Fruit fly (Drosophila melanogaster): Measurements from ENCODE around the gene mRpS21.
A peak's percentile ranks its signal among the peaks of the same experiment; 100 is the strongest.

The mRpS21 gene

dm6 chr3R:13371840-13372680 is 9.5 kb downstream of the mRpS21 start, which contains the start of the genes Lip3 and CG34309:
Gene Lip3 (minus strand): TSS chr3R:13371904.
Gene CG34309 (plus strand): TSS chr3R:13372630.
- peak; percentile 24 for TF ChIP-seq CG2120 (GFP tag; optimal IDR thresholded peaks at IDR 0.05)
- TF ChIP-seq CG2678 (tag; optimal IDR thresholded peaks at IDR 0.05) = peak; percentile 44
- 0 out of 2 replicates have a peak, but pooled peaks have one; percentile 22 for TF ChIP-seq CG10959 (GFP tag; IDR thresholded peaks at IDR 0.05)
- TF ChIP-seq Fer3 (tag; optimal IDR thresholded peaks at IDR 0.05) = no peak
- peak; percentile 25 for TF ChIP-seq CG34376 (GFP tag; optimal IDR thresholded peaks at IDR 0.05)
- no peak for TF ChIP-seq CG4617 (GFP tag; optimal IDR thresholded peaks at IDR 0.05; ENCODE audit: borderline replicate concordance)
- no peak for TF ChIP-seq CG11093 (GFP tag; IDR thresholded peaks at IDR 0.05)
- TF ChIP-seq D19B (GFP tag; optimal IDR thresholded peaks at IDR 0.05) = peak; percentile 42
- TF ChIP-seq CG7357 (GFP tag; IDR thresholded peaks at IDR 0.05) = no peak
- TF ChIP-seq Dip2 (GFP tag; IDR thresholded peaks at IDR 0.05) = no peak
- TF ChIP-seq Dek (tag; optimal IDR thresholded peaks at IDR 0.05) = peak; percentile 17
- TF ChIP-seq Dbx (GFP tag; IDR thresholded peaks at IDR 0.05) = 0 out of 3 replicates have a peak, but pooled peaks have one; percentile 11
- no peak for TF ChIP-seq Doc2 (GFP tag; IDR thresholded peaks at IDR 0.05)
- no peak for TF ChIP-seq tio (GFP tag; optimal IDR thresholded peaks at IDR 0.05)
- peak; percentile 3 for TF ChIP-seq Sox102F (GFP tag; optimal IDR thresholded peaks at IDR 0.05)
- no peak for TF ChIP-seq Lhr (GFP tag; optimal IDR thresholded peaks at IDR 0.05)
- no peak for TF ChIP-seq CG14860 (GFP tag; IDR thresholded peaks at IDR 0.05; ENCODE audit: partially characterized antibody)
- TF ChIP-seq jigr1 (GFP tag; IDR thresholded peaks at IDR 0.05) = no peak
- no peak for TF ChIP-seq sd (tag; optimal IDR thresholded peaks at IDR 0.05)
- TF ChIP-seq grn (GFP tag; optimal IDR thresholded peaks at IDR 0.05) = peak; percentile 50
- peak; percentile 18 for TF ChIP-seq CG18599 (GFP tag; optimal IDR thresholded peaks at IDR 0.05)
- no peak for TF ChIP-seq slbo (GFP tag; IDR thresholded peaks at IDR 0.05)
- TF ChIP-seq lola (GFP tag; optimal IDR thresholded peaks at IDR 0.05) = no peak
- TF ChIP-seq her (GFP tag; optimal IDR thresholded peaks at IDR 0.05) = no peak
- peak; percentile 12 for TF ChIP-seq Meics (GFP tag; optimal IDR thresholded peaks at IDR 0.05)
- no peak for TF ChIP-seq pan (optimal IDR thresholded peaks at IDR 0.05)
- TF ChIP-seq pan (GFP tag; optimal IDR thresholded peaks at IDR 0.05 in 1 of 2, IDR thresholded peaks at IDR 0.05 in 1 of 2) = no peak
- TF ChIP-seq grau (tag; optimal IDR thresholded peaks at IDR 0.05) = peak; percentile 8
- no peak for TF ChIP-seq CG1603 (tag; optimal IDR thresholded peaks at IDR 0.05)
- TF ChIP-seq row (GFP tag; IDR thresholded peaks at IDR 0.05) = peak; percentile 38; the same call in 1 of the 3 replicates
- no peak for TF ChIP-seq bbx (GFP tag; IDR thresholded peaks at IDR 0.05; ENCODE audit: partially characterized antibody)
- peak; percentile 95 for TF ChIP-seq CG11504 (tag; optimal IDR thresholded peaks at IDR 0.05)
- TF ChIP-seq Dfd (GFP tag; optimal IDR thresholded peaks at IDR 0.05) = no peak
- 0 out of 2 replicates have a peak, but pooled peaks have one; percentile 18 for TF ChIP-seq wdn (GFP tag; IDR thresholded peaks at IDR 0.05)
- peak; percentile 73 for TF ChIP-seq sug (tag; optimal IDR thresholded peaks at IDR 0.05)
- peak; percentile 83 for TF ChIP-seq exex (tag; optimal IDR thresholded peaks at IDR 0.05)
- no peak for TF ChIP-seq ewg (GFP tag; optimal IDR thresholded peaks at IDR 0.05)
- peak; percentile 2 for TF ChIP-seq CG3281 (GFP tag; optimal IDR thresholded peaks at IDR 0.05)
- no peak for TF ChIP-seq CG9609 (GFP tag; optimal IDR thresholded peaks at IDR 0.05)
- TF ChIP-seq Dad (GFP tag; optimal IDR thresholded peaks at IDR 0.05) = no peak
- peak; percentile 39 for TF ChIP-seq gem (tag; optimal IDR thresholded peaks at IDR 0.05)
- no peak for TF ChIP-seq prd (optimal IDR thresholded peaks at IDR 0.05)
- no peak for TF ChIP-seq prd (GFP tag; IDR thresholded peaks at IDR 0.05)
